Fruit fly (Drosophila melanogaster) whole organism, pupa: ENCODE data around the gene ZnT63C.

Experiments used
- CG9948 ChIP-seq: fragments of 200-800 bp; sonication (Bioruptor generic); optimal IDR thresholded peaks from 2 replicates; lab custom pipeline; 2018; ENCODE audit warnings: missing biosample characterization, mild to moderate bottlenecking, missing genetic modification characterization, moderate library complexity
- D1 ChIP-seq: fragments of 200-800 bp; sonication (Bioruptor generic); optimal IDR thresholded peaks from 2 replicates; lab custom pipeline; 2018; ENCODE audit warnings: missing biosample characterization, mild to moderate bottlenecking, missing genetic modification characterization, moderate library complexity
- EcR ChIP-seq: fragments of 200-800 bp; sonication (Bioruptor generic); optimal IDR thresholded peaks from 3 replicates; lab custom pipeline; 2019; ENCODE audit warnings: missing biosample characterization, missing genetic modification characterization, mild to moderate bottlenecking, moderate library complexity, missing genetic modification reagents

DNA sequence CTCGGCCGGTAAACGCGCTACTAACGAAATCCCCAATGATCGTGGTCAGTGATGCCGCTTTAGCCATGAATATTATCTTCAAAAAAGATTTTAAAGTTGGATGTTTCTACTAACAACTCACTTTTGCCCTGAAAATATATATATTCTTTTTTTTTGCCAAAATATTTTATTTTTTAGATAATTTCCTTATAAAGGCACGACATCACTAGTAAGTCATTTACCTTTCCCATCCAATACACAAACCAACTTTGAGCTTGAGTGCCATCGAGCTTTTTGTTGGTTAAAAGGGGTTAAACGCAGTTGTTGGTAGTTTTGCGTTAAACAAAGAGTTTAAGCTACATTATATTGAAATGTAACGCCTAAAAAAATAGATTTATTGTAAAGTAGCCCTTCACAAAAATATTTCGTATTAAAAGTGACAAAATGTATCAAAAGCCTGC is 401 bp upstream of the ZnT63C start, which contains the start of gene CG14968:
- TF ChIP-seq EcR (GFP tag; lab: Kevin White, UChicago) = peak; percentile 98
- TF ChIP-seq CG9948 (tag; lab: Kevin White, UChicago) = peak; percentile 91
- TF ChIP-seq D1 (tag; lab: Kevin White, UChicago) = peak; percentile 90
